Worm (Caenorhabditis elegans) whole organism, L4/young adult: Measurements from ENCODE around the gene cogc-8.
A peak's percentile ranks its signal among the peaks of the same experiment; 100 is the strongest.

Experiments used
- W03F9.2 ChIP-seq: fragments of 150-350 bp; optimal IDR thresholded peaks from 2 replicates; lab custom pipeline; 2014; ENCODE audit warnings: missing biosample characterization, missing genetic modification characterization
- dao-5 ChIP-seq: sonication (generic microtip); optimal IDR thresholded peaks from 2 replicates; lab custom pipeline; 2016; ENCODE audit warnings: missing genotype, missing genetic modification characterization, moderate library complexity, missing compliant biosample characterization
- him-1 ChIP-seq: sonication (generic microtip); optimal IDR thresholded peaks from 2 replicates; lab custom pipeline; 2016; ENCODE audit warnings: missing genotype, missing genetic modification reagents, missing genetic modification characterization, missing compliant biosample characterization

cogc-8 gene

ce11 chrIV:240257-240754 lies at the start of gene cogc-8, which contains the start of gene fnta-1:
TSS of gene cogc-8 (plus strand) at chrIV:240451.
TSS of gene fnta-1 (minus strand) at chrIV:240307.
- TF ChIP-seq W03F9.2 (no peak), him-1 (tag; lab: Kevin White, UChicago) (no peak), dao-5 (tag; lab: Kevin White, UChicago) (no peak)

DNA sequence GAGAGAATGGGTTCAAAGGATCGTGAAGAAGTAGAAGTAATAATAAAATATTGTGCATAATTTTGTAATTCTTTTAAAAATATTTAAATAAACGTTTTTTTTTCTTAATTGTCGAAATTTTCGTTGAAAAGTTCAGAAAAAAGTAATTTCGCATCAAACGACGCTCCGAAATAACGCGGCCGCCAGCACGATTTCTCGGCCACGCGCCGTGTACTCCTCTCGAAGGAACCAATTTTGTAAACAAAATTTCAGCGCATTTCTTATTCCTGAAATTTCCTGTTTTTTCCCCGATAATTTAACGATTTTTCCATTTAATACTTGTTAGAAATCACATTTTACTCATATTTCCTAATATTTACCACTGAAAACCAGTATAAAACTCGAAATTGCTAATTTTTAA lies 48.2 kb upstream of the cogc-8 start, which contains the start of gene Y38C1AA.12:
Gene Y38C1AA.12 (plus strand): TSS at position 211 of the 400 bp plus-strand sequence.
- TF ChIP-seq dao-5 (tag; lab: Kevin White, UChicago) (no peak), W03F9.2 (peak; percentile 80), him-1 (tag; lab: Kevin White, UChicago) (peak; percentile 42)

ce11 chrIV:194442-194841 lies 45.8 kb upstream of the cogc-8 start, which contains the start of gene csn-3:
TSS of gene csn-3 (plus strand) at chrIV:194742.
- no peak for TF ChIP-seq him-1 (tag; lab: Kevin White, UChicago)
- no peak for TF ChIP-seq W03F9.2
- TF ChIP-seq dao-5 (tag; lab: Kevin White, UChicago), result no peak

- TF ChIP-seq him-1 (tag; lab: Kevin White, UChicago) (no peak), W03F9.2 (no peak), dao-5 (tag; lab: Kevin White, UChicago) (no peak)
Measured at ce11 chrIV:202921-203652, 37.2 kb upstream of the cogc-8 start, which contains the start of gene gfrp-1. TSS of gene gfrp-1 (plus strand) at chrIV:203602.

ce11 chrIV:204998-205397 lies 35.3 kb upstream of the cogc-8 start, which contains the start of gene coa-1:
TSS of gene coa-1 (plus strand) at chrIV:205298.
- no peak for TF ChIP-seq him-1 (tag; lab: Kevin White, UChicago)
- no peak for TF ChIP-seq dao-5 (tag; lab: Kevin White, UChicago)
- no peak for TF ChIP-seq W03F9.2

- TF ChIP-seq him-1 (tag; lab: Kevin White, UChicago) (no peak), dao-5 (tag; lab: Kevin White, UChicago) (no peak), W03F9.2 (no peak)
Measured at ce11 chrIV:207885-208284, 32.4 kb upstream of the cogc-8 start, which contains the start of gene Y38C1AA.1. TSS of gene Y38C1AA.1 (plus strand) at chrIV:208185.

DNA sequence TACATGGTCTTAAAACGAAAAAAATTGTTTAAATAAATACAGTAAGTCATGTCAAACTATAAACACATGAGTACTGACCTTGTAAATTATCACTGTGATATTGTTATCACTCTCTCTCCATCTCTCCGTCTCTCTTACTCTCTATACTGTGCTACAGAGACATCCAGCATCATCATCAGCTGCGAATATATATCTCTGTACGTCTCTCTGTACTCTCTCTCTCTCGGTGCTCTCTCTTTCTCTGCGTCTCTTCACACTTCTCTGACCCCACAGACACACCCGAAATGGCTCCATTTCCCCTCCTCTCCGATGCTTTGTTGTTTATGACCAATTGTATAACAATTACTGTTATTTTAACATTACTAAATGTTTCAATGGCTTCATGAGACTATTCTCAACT lies 29.7 kb upstream of the cogc-8 start:
- TF ChIP-seq him-1 (tag; lab: Kevin White, UChicago), result no peak
- no peak for TF ChIP-seq W03F9.2
- TF ChIP-seq dao-5 (tag; lab: Kevin White, UChicago), result no peak

DNA sequence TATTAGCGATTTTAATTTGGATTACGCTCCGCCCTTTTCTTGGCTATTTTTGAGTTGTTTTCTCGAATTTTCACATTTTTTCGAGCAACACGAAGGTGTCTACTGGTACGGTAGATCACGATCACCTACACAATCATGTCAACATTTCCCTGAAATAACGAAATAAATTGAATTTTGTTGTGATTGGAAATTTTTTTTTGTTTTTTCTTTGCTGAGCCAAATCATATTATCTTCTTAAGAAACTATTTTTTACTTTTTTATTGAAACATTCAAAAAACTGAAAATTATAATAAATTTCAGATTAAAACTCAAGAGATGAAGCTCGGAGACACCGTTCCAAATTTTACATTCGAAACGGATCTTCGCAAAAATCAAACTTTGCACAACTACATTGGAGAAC lies 22.0 kb upstream of the cogc-8 start, which contains the start of gene prdx-6:
Gene prdx-6 (plus strand): TSS at position 301 of the 400 bp plus-strand sequence.
- TF ChIP-seq dao-5 (tag; lab: Kevin White, UChicago), result no peak

ce11 chrIV:231673-232072 lies 8.6 kb upstream of the cogc-8 start, which contains the start of gene gtf-2H1:
TSS of gene gtf-2H1 (minus strand) at chrIV:231773.
- TF ChIP-seq dao-5 (tag; lab: Kevin White, UChicago), result no peak
- TF ChIP-seq W03F9.2, result no peak
- TF ChIP-seq him-1 (tag; lab: Kevin White, UChicago), result no peak

- TF ChIP-seq him-1 (tag; lab: Kevin White, UChicago), result no peak
- TF ChIP-seq W03F9.2, result no peak
- no peak for TF ChIP-seq dao-5 (tag; lab: Kevin White, UChicago)
Measured at ce11 chrIV:236138-236537, 4.1 kb upstream of the cogc-8 start.

DNA sequence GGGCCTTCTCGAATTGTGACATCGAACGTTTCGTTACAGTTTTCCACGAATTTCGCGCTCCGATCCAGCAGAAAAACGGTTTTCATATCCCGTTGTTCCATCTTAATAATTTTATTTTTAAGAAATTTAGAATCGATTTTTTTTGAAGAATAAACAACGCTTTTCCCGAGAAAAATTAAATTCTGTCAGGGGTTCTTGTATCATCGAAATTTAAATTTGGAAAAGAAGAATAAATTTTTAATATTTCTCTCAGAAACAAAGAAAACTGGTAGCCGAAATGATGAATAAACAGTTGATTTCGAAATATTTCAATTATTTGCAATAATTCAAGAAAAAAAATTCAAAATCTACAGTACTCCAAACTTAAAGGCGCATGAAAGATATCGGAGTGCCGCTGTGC lies 2.9 kb upstream of the cogc-8 start, which contains the start of gene ints-13:
Gene ints-13 (minus strand): TSS at position 101 of the 400 bp plus-strand sequence.
- no peak for TF ChIP-seq W03F9.2
- TF ChIP-seq dao-5 (tag; lab: Kevin White, UChicago), result no peak
- TF ChIP-seq him-1 (tag; lab: Kevin White, UChicago), result no peak

DNA sequence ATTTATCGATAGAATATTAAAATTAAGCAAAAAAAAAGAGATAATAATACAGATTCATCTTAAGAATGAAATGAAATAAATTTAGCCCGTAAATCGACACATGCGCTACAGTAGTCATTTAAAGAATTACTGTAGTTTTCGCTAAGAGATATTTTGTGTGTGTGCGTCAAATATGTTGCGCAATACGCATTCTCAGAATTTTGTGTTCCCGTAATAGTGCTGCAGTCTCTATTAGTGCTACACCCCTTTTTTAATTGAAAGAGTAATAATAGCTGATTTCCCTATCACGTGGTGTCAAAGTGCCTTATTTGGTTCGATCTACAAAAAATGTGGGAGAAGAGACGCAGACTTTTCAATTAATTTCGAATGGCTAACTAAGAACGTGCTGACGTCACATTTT lies 4.0 kb downstream of the cogc-8 start:
- no peak for TF ChIP-seq W03F9.2
- no peak for TF ChIP-seq dao-5 (tag; lab: Kevin White, UChicago)
- no peak for TF ChIP-seq him-1 (tag; lab: Kevin White, UChicago)

DNA sequence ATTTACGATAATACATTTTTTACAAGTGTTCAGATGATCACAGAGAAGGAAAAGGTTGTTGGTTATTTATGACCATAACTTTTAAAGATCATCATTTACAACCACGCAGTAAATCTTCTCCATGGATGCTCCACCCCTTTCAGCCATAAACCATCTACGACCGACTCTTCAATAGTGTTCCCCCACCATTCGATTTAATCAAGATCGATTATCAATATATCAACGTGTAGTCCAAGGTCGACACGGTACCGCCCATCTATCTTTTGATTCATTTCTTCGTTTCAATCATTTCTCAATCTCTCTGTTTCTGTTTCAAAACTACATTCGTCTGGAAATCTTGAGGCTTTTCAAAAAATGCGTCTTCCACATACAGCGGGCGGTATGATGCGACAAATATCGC lies 4.6 kb downstream of the cogc-8 start, which contains the start of gene aass-1:
Gene aass-1 (plus strand): TSS at position 301 of the 400 bp plus-strand sequence.
- TF ChIP-seq W03F9.2, result no peak
- no peak for TF ChIP-seq dao-5 (tag; lab: Kevin White, UChicago)

DNA sequence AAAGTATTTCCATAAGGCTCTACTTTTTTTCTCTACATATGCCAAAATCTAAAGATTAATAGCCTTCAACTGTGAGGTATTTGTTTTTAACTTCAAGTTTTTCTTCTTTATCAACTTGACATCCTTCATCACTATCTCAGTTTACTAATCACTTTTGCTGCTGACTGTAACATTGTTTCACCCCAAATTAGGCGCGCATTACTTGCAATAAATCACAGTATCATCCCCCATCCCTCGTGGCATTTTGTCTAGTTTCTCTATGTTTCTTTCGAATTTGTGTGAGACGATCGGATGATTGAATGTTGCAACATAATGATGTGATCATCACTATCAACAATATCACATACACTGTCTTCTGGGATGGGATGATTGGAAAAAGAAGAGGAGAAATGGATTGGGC lies 7.2 kb downstream of the cogc-8 start:
- no peak for TF ChIP-seq dao-5 (tag; lab: Kevin White, UChicago)
- no peak for TF ChIP-seq him-1 (tag; lab: Kevin White, UChicago)
- no peak for TF ChIP-seq W03F9.2
